Worm (Caenorhabditis elegans) whole organism, L3 larva: ENCODE measurements around the gene mtq-2.

Experiments used
- ZK546.5 ChIP-seq: sonication (generic microtip); optimal IDR thresholded peaks from 2 replicates; lab custom pipeline; 2017; ENCODE audit warnings: missing biosample characterization, missing genetic modification characterization
- elt-2 ChIP-seq: sonication (generic microtip); optimal IDR thresholded peaks from 2 replicates; lab custom pipeline; 2016; ENCODE audit warnings: missing genetic modification reagents, mild to moderate bottlenecking, missing genetic modification characterization, missing compliant biosample characterization
- nhr-12 ChIP-seq: fragments of 150-350 bp; optimal IDR thresholded peaks from 2 replicates; lab custom pipeline; 2014; ENCODE audit warnings: missing biosample characterization, missing genetic modification characterization
- nhr-28 ChIP-seq: fragments of 150-350 bp; optimal IDR thresholded peaks from 2 replicates; lab custom pipeline; 2014; ENCODE audit warnings: missing biosample characterization, missing genetic modification characterization
- pha-4 ChIP-seq: fragments of 150-350 bp; optimal IDR thresholded peaks from 2 replicates; lab custom pipeline; 2014; ENCODE audit warnings: missing biosample characterization, missing genetic modification reagents, missing genetic modification characterization
- pqm-1 ChIP-seq: fragments of 150-350 bp; optimal IDR thresholded peaks from 2 replicates; lab custom pipeline; 2017; ENCODE audit warnings: missing biosample characterization, missing genetic modification characterization, inconsistent platforms
- skn-1 ChIP-seq: fragments of 150-350 bp; optimal IDR thresholded peaks from 2 replicates; lab custom pipeline; 2014; ENCODE audit warnings: missing biosample characterization, missing genetic modification characterization
- unc-39 ChIP-seq: sonication (generic microtip); optimal IDR thresholded peaks from 4 replicates; lab custom pipeline; 2017; ENCODE audit warnings: missing biosample characterization, missing genetic modification characterization
- unc-62 ChIP-seq: fragments of 150-350 bp; sonication (generic microtip); optimal IDR thresholded peaks from 4 replicates; lab custom pipeline; 2014; ENCODE audit warnings: missing biosample characterization, missing genetic modification reagents, missing genetic modification characterization

DNA sequence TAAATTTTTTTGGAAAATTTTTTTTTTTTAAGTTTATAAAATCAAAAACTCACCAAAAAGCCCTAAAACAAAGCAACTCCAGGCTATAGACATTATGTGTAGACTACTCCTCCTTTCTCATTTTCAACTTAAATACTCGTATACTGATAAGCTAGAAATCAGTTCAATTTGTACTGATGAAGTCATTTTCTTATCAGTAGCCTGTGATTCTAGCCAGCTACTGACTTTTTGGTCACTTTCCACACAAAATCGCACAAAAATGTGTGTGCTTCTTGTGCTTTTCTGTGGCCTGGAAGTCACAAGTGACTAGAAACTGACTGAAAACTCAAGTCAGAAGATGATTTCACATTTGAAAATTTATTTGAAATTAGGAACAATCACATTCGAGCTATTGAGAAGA lies 2.9 kb downstream of the mtq-2 start, which contains the start of gene gba-2:
- no peak for TF ChIP-seq ZK546.5 (tag; lab: Kevin White, UChicago)
- no peak for TF ChIP-seq unc-39
- TF ChIP-seq skn-1 (tag; lab: Kevin White, UChicago): no peak
- TF ChIP-seq nhr-12: no peak
- TF ChIP-seq unc-62 (GFP tag; lab: Kevin White, UChicago): no peak
- TF ChIP-seq pqm-1 (tag; lab: Kevin White, UChicago): peak; percentile 54
- no peak for TF ChIP-seq pha-4 (tag; lab: Kevin White, UChicago)
- no peak for TF ChIP-seq nhr-28 (tag; lab: Kevin White, UChicago)
- peak; percentile 63 for TF ChIP-seq elt-2
